Fruit fly (Drosophila melanogaster) Kc167 (cell line): Measurements from ENCODE around the gene HP1c.

ENCODE experiments used
- Myc ChIP-seq: fragments of >200 bp; optimal IDR thresholded peaks from 2 replicates; lab custom pipeline; 2017; ENCODE audit warnings: missing external identifiers
- Sin3A ChIP-seq: fragments of >200 bp; optimal IDR thresholded peaks from 2 replicates; lab custom pipeline; 2018; ENCODE audit warnings: missing external identifiers
- h ChIP-seq: fragments of >200 bp; optimal IDR thresholded peaks from 3 replicates; lab custom pipeline; 2018; ENCODE audit warnings: missing external identifiers
- insv ChIP-seq: fragments of >200 bp; optimal IDR thresholded peaks from 3 replicates; lab custom pipeline; 2018; ENCODE audit warnings: missing external identifiers
- psq ChIP-seq: fragments of >200 bp; optimal IDR thresholded peaks from 2 replicates; lab custom pipeline; 2017; ENCODE audit warnings: missing external identifiers
- ttk ChIP-seq: sonication (Bioruptor generic); optimal IDR thresholded peaks from 2 replicates; lab custom pipeline; 2017; ENCODE audit warnings: missing external identifiers

DNA sequence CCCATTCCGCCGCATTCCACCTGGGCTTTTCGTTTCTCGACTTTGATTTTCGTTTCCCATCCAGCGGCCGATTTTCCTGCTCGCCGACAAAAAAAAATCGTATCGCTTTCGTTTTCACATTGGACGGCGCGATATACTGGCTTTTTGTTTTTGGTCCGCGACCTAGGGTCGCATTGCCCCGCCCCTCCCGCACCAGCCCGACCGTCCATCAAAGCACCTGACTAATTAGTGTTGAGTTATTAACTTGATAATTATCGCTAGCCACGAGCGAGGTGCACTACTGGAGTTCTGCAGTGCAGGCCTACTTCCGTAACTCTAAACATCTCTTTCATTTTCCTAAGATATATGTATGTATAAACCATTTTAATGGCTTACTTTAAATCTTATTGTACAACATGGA is 6.3 kb downstream of the HP1c start:
- TF ChIP-seq insv (lab: Kevin White, UChicago) (no peak), Sin3A (no peak), Myc (no peak), ttk (lab: Kevin White, UChicago) (no peak), h (no peak), psq (lab: Kevin White, UChicago) (no peak)
